Fruit fly (Drosophila melanogaster): ENCODE measurements around the gene PIG-F.

Gene PIG-F

DNA sequence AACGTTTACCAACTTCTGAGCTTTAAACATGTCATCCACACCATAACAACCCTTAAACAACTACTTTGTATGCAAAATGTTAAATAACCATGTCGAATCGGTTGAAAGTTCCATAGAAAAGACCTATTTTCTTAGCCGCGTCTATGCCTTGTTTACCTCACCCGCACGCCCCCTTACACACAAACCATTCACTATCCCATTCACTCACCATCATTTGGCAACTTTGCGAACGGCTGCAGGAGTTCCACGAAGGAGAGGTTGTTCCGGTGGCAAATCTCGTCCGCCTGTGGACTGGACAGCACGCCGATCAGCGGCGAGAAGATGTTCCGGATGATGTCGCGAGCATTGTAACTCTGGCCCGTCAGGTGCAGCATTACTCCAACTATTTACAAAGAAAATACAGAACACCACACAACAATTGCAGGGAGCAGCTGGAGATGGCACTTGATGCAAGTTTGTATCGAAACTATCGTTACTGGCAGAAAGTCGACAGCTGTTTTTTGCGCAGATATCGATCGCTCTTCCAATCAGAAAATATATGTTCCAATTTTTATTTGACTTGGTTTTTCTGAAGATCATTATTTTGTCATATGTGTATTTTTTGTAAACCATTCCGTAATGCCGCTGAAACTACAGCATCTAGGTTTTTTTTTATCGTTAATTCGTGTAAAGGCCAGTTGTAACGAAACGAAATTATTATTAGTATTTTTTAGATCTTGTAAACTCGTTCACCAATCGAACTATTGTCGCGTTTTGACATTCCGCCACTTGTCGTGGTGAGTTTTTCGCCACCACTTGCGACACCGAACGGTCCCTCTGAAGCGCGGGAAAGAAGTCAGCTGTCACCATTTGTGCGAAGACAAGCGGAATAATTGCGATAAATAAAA, 6.1 kb downstream of the PIG-F start, which contains the start of gene asf1 (continued):
- TF ChIP-seq CG34422 (GFP tag; IDR thresholded peaks at IDR 0.05) (peak; percentile 38; the same call in 1 of the 3 replicates), CG31441 (GFP tag; IDR thresholded peaks at IDR 0.05) (no peak), Aef1 (GFP tag; IDR thresholded peaks at IDR 0.05) (no peak), usp (GFP tag; optimal IDR thresholded peaks at IDR 0.05) (no peak), pum (GFP tag; optimal IDR thresholded peaks at IDR 0.05) (peak; percentile 10), wdn (GFP tag; IDR thresholded peaks at IDR 0.05) (no peak), gsb-n (tag; optimal IDR thresholded peaks at IDR 0.05) (no peak), Xbp1 (GFP tag; optimal IDR thresholded peaks at IDR 0.05) (peak; percentile 7), crol (GFP tag; IDR thresholded peaks at IDR 0.05) (peak; percentile 85), CG9609 (GFP tag; optimal IDR thresholded peaks at IDR 0.05) (no peak), sna (GFP tag; IDR thresholded peaks at IDR 0.05; ENCODE audit: partially characterized antibody) (peak; percentile 67), fd96Cb (tag; optimal IDR thresholded peaks at IDR 0.05) (no peak), Nf-YB (GFP tag; optimal IDR thresholded peaks at IDR 0.05) (no peak), Ssrp (tag; optimal IDR thresholded peaks at IDR 0.05) (no peak), dpn (GFP tag; optimal IDR thresholded peaks at IDR 0.05) (no peak), lola (GFP tag; optimal IDR thresholded peaks at IDR 0.05) (no peak), D (optimal IDR thresholded peaks at IDR 0.05) (peak; percentile 63), D (GFP tag; optimal IDR thresholded peaks at IDR 0.05) (no peak), hkb (optimal IDR thresholded peaks at IDR 0.05) (no peak), hkb (GFP tag; IDR thresholded peaks at IDR 0.05) (0 out of 2 replicates have a peak, but pooled peaks have one; percentile 25), pnt (GFP tag; optimal IDR thresholded peaks at IDR 0.05) (no peak), chinmo (GFP tag; IDR thresholded peaks at IDR 0.05; ENCODE audit: partially characterized antibody) (peak; percentile 88; the same call in 3 of the 4 replicates), stwl (tag; optimal IDR thresholded peaks at IDR 0.05) (peak; percentile 29), unc-4 (GFP tag; IDR thresholded peaks at IDR 0.05; ENCODE audit: partially characterized antibody) (peak; percentile 73), CG17186 (GFP tag; optimal IDR thresholded peaks at IDR 0.05) (peak; percentile 40), Dref (GFP tag; IDR thresholded peaks at IDR 0.05) (peak; percentile 63), fd3F (GFP tag; optimal IDR thresholded peaks at IDR 0.05) (no peak), pita (GFP tag; optimal IDR thresholded peaks at IDR 0.05) (no peak), CG18011 (GFP tag; optimal IDR thresholded peaks at IDR 0.05) (no peak), CG14441 (GFP tag; IDR thresholded peaks at IDR 0.05) (no peak), sob (GFP tag; IDR thresholded peaks at IDR 0.05) (no peak), trem (tag; optimal IDR thresholded peaks at IDR 0.05) (peak; percentile 47), gce (GFP tag; IDR thresholded peaks at IDR 0.05) (no peak), CG16813 (GFP tag; IDR thresholded peaks at IDR 0.05; ENCODE audit: partially characterized antibody) (peak; percentile 68), Side (GFP tag; optimal IDR thresholded peaks at IDR 0.05) (no peak), CG3281 (GFP tag; optimal IDR thresholded peaks at IDR 0.05) (no peak), CG6689 (GFP tag; IDR thresholded peaks at IDR 0.05) (no peak), exex (tag; optimal IDR thresholded peaks at IDR 0.05) (no peak), mam (GFP tag; optimal IDR thresholded peaks at IDR 0.05) (peak; percentile 29), ci (GFP tag; IDR thresholded peaks at IDR 0.05) (no peak), Optix (GFP tag; IDR thresholded peaks at IDR 0.05) (no peak), Nf-YA (GFP tag; IDR thresholded peaks at IDR 0.05) (no peak), CG13775 (GFP tag; optimal IDR thresholded peaks at IDR 0.05) (peak; percentile 9), CG3838 (GFP tag; optimal IDR thresholded peaks at IDR 0.05) (no peak), Ada2b (GFP tag; IDR thresholded peaks at IDR 0.05) (no peak), Six4 (GFP tag; optimal IDR thresholded peaks at IDR 0.05) (no peak), Camta (GFP tag; optimal IDR thresholded peaks at IDR 0.05) (no peak), klu (GFP tag; IDR thresholded peaks at IDR 0.05) (no peak), kah (GFP tag; optimal IDR thresholded peaks at IDR 0.05) (peak; percentile 17), inv (GFP tag; IDR thresholded peaks at IDR 0.05; ENCODE audit: partially characterized antibody) (peak; percentile 71)

Measured in whole organism, embryonic.